Worm (Caenorhabditis elegans): Measurements from ENCODE around the gene ZC449.2.

ce11 chrX:5015775-5016174 is 5.3 kb upstream of the ZC449.2 start, which contains the start of gene ZC449.8:
- TF ChIP-seq ztf-11 (tag; optimal IDR thresholded peaks at IDR 0.05), result no peak
- no peak for TF ChIP-seq blmp-1 (tag; optimal IDR thresholded peaks at IDR 0.05)
- TF ChIP-seq elt-1 (tag; optimal IDR thresholded peaks at IDR 0.05; ENCODE audit: borderline replicate concordance, insufficient read depth), result no peak
- TF ChIP-seq snpc-4 (tag; optimal IDR thresholded peaks at IDR 0.05), result no peak
- TF ChIP-seq nhr-76 (tag; optimal IDR thresholded peaks at IDR 0.05), result no peak
- no peak for TF ChIP-seq nhr-237 (tag; optimal IDR thresholded peaks at IDR 0.05)

All from whole organism, mixed stage, embryonic.